Worm (Caenorhabditis elegans) whole organism, L4 larva: ENCODE results near the gene dot-1.2.

ENCODE experiments used
- D1046.2 ChIP-seq: fragments of 200-800 bp; sonication (Bioruptor generic); IDR thresholded peaks from 2 replicates; pipeline ENCODE4 v1.3.6; 2022; ENCODE audit warnings: missing genetic modification characterization, missing compliant biosample characterization
- F26F4.8 ChIP-seq: fragments of 200-800 bp; sonication (Bioruptor generic); conservative IDR thresholded peaks from 2 replicates; pipeline ENCODE4 v1.3.6; 2022; ENCODE audit warnings: missing genetic modification characterization, missing compliant biosample characterization
- F37D6.2 ChIP-seq: sonication (generic microtip); optimal IDR thresholded peaks from 2 replicates; lab custom pipeline; 2016; ENCODE audit warnings: mild to moderate bottlenecking, missing genetic modification characterization, missing compliant biosample characterization
- T20F7.1 ChIP-seq: fragments of 200-800 bp; sonication (Bioruptor generic); optimal IDR thresholded peaks from 2 replicates; lab custom pipeline; 2018; ENCODE audit warnings: mild to moderate bottlenecking, missing genetic modification characterization, missing compliant biosample characterization
- Y105C5A.15 ChIP-seq: fragments of 200-800 bp; sonication (Bioruptor generic); IDR thresholded peaks from 2 replicates; pipeline ENCODE4 v1.3.6; 2022; ENCODE audit warnings: missing genetic modification characterization, missing compliant biosample characterization
- aha-1 ChIP-seq: fragments of 150-350 bp; peaks from one replicate; lab custom pipeline; 2014; ENCODE audit warnings: missing biosample characterization, missing genetic modification characterization
- arid-1 ChIP-seq: fragments of 200-800 bp; sonication (Bioruptor generic); conservative IDR thresholded peaks from 2 replicates; pipeline ENCODE4 v1.3.6; 2022; ENCODE audit warnings: missing genetic modification reagents, missing genetic modification characterization, missing compliant biosample characterization
- ceh-44 ChIP-seq: fragments of 200-800 bp; sonication (Bioruptor generic); IDR thresholded peaks from 2 replicates; pipeline ENCODE4 v1.3.6; 2022; ENCODE audit warnings: missing genetic modification reagents, missing genetic modification characterization, missing compliant biosample characterization
- ceh-62 ChIP-seq: sonication (generic microtip); optimal IDR thresholded peaks from 2 replicates; lab custom pipeline; 2017; ENCODE audit warnings: missing biosample characterization, missing genetic modification characterization
- ctbp-1 ChIP-seq: fragments of 200-800 bp; sonication (Bioruptor generic); IDR thresholded peaks from 2 replicates; pipeline ENCODE4 v1.3.6; 2022; ENCODE audit warnings: missing genetic modification reagents, missing genetic modification characterization, missing compliant biosample characterization
- dpl-1 ChIP-seq: fragments of 150-350 bp; optimal IDR thresholded peaks from 2 replicates; lab custom pipeline; 2014; ENCODE audit warnings: missing biosample characterization, missing genetic modification reagents, missing genetic modification characterization
- duxl-1 ChIP-seq: sonication (generic microtip); optimal IDR thresholded peaks from 2 replicates; lab custom pipeline; 2016; ENCODE audit warnings: mild to moderate bottlenecking, missing genetic modification characterization, moderate library complexity, missing compliant biosample characterization; ENCODE audit not compliant: poor library complexity
- dve-1 ChIP-seq: sonication (generic microtip); optimal IDR thresholded peaks from 2 replicates; lab custom pipeline; 2017; ENCODE audit warnings: antibody characterized with exemption, mild to moderate bottlenecking, missing genetic modification characterization, missing compliant biosample characterization; ENCODE audit not compliant: insufficient read depth
- egl-43 ChIP-seq: fragments of 200-800 bp; sonication (Bioruptor generic); IDR thresholded peaks from 2 replicates; pipeline ENCODE4 v1.3.6; 2022; ENCODE audit warnings: missing genetic modification reagents, missing genetic modification characterization, missing compliant biosample characterization
- fkh-10 ChIP-seq: fragments of 150-350 bp; optimal IDR thresholded peaks from 2 replicates; lab custom pipeline; 2014; ENCODE audit warnings: missing biosample characterization, missing genetic modification reagents, missing genetic modification characterization
- hif-1 ChIP-seq, 2 experiments: sonication (generic microtip); optimal IDR thresholded peaks; 2 replicates each; lab custom pipeline; 2016 to 2017; ENCODE audit warnings: missing compliant biosample characterization in 2 of 2, missing genetic modification characterization in 2 of 2, missing genetic modification reagents in 2 of 2, missing genotype in 2 of 2, mild to moderate bottlenecking in 1 of 2
- lin-13 ChIP-seq: fragments of 150-350 bp; optimal IDR thresholded peaks from 2 replicates; lab custom pipeline; 2014; ENCODE audit warnings: missing biosample characterization, missing genetic modification reagents, missing genetic modification characterization
- lin-38 ChIP-seq: fragments of 200-800 bp; sonication (Bioruptor generic); IDR thresholded peaks from 2 replicates; pipeline ENCODE4 v1.3.6; 2022; ENCODE audit warnings: missing genetic modification reagents, missing genetic modification characterization, missing compliant biosample characterization
- lsy-2 ChIP-seq, 2 experiments: fragments of 150-350 bp in 1 of 2; sonication (generic microtip) in 1 of 2; optimal IDR thresholded peaks; 2 replicates each; lab custom pipeline; 2014 to 2017; ENCODE audit warnings: missing biosample characterization in 2 of 2, missing genetic modification characterization in 2 of 2
- nhr-10 ChIP-seq: fragments of 150-350 bp; optimal IDR thresholded peaks from 2 replicates; lab custom pipeline; 2014; ENCODE audit warnings: missing biosample characterization, missing genetic modification characterization
- nhr-111 ChIP-seq: fragments of 200-800 bp; sonication (Bioruptor generic); optimal IDR thresholded peaks from 2 replicates; lab custom pipeline; 2018; ENCODE audit warnings: mild to moderate bottlenecking, missing genetic modification characterization, missing compliant biosample characterization
- nhr-76 ChIP-seq: fragments of 150-350 bp; optimal IDR thresholded peaks from 2 replicates; lab custom pipeline; 2014; ENCODE audit warnings: missing biosample characterization, missing genetic modification characterization
- pha-4 ChIP-seq, 2 experiments: fragments of 150-350 bp in 1 of 2; fragments of 200-800 bp in 1 of 2; sonication (Bioruptor generic) in 1 of 2; IDR thresholded peaks in 1 of 2; optimal IDR thresholded peaks in 1 of 2; 2 replicates each; pipeline versions ENCODE4 v1.3.6 to Lab custom; 2014 to 2022; ENCODE audit warnings: missing genetic modification characterization in 2 of 2, missing genetic modification reagents in 2 of 2, missing biosample characterization in 1 of 2, missing compliant biosample characterization in 1 of 2
- pqm-1 ChIP-seq: sonication (generic microtip); optimal IDR thresholded peaks from 2 replicates; lab custom pipeline; 2017; ENCODE audit warnings: missing biosample characterization, missing genetic modification characterization
- saeg-2 ChIP-seq: fragments of 200-800 bp; sonication (Bioruptor generic); IDR thresholded peaks from 2 replicates; pipeline ENCODE4 v1.3.6; 2022; ENCODE audit warnings: missing genetic modification reagents, missing genetic modification characterization, missing compliant biosample characterization
- skn-1 ChIP-seq: fragments of 150-350 bp; optimal IDR thresholded peaks from 2 replicates; lab custom pipeline; 2014; ENCODE audit warnings: missing biosample characterization, missing genetic modification characterization
- spr-3 ChIP-seq: fragments of 200-800 bp; sonication (Bioruptor generic); optimal IDR thresholded peaks from 2 replicates; lab custom pipeline; 2018; ENCODE audit warnings: mild to moderate bottlenecking, missing genetic modification characterization, missing compliant biosample characterization
- tag-97 ChIP-seq: fragments of 200-800 bp; sonication (Bioruptor generic); IDR thresholded peaks from 2 replicates; pipeline ENCODE4 v1.3.6; 2022; ENCODE audit warnings: missing genetic modification characterization, missing compliant biosample characterization
- unc-39 ChIP-seq: sonication (generic microtip); optimal IDR thresholded peaks from 2 replicates; lab custom pipeline; 2017; ENCODE audit warnings: missing biosample characterization, missing genetic modification characterization
- unc-62 ChIP-seq, 3 experiments: fragments of 150-350 bp in 1 of 3; sonication (generic microtip); optimal IDR thresholded peaks in 2 of 3; peaks in 1 of 3; 1 replicate in 1 of 3; 2 replicates in 2 of 3; lab custom pipeline; 2014 to 2017; ENCODE audit warnings: missing biosample characterization in 3 of 3, missing genetic modification characterization in 3 of 3, missing genetic modification reagents in 3 of 3, missing genotype in 1 of 3
- zfp-2 ChIP-seq: sonication (generic microtip); optimal IDR thresholded peaks from 2 replicates; lab custom pipeline; 2016; ENCODE audit warnings: mild to moderate bottlenecking, missing genetic modification characterization, missing compliant biosample characterization

The dot-1.2 gene

ce11 chrX:11843363-11843762 lies 25.8 kb downstream of the dot-1.2 start, which contains the start of gene F54F7.2:
Gene F54F7.2, plus strand, starts transcription at chrX:11843663.
- TF ChIP-seq nhr-111 (GFP tag; lab: Kevin White, UChicago) = no peak
- TF ChIP-seq pqm-1 (tag; lab: Kevin White, UChicago) = no peak
- TF ChIP-seq F37D6.2 = no peak
- no peak for TF ChIP-seq ctbp-1 (GFP tag; lab: Robert Waterston, UW)
- no peak for TF ChIP-seq lsy-2 (tag; optimal IDR thresholded peaks at IDR 0.05; lab: Kevin White, UChicago)
- TF ChIP-seq F26F4.8 (GFP tag; lab: Robert Waterston, UW) = no peak
- TF ChIP-seq nhr-10 (tag; lab: Kevin White, UChicago) = no peak
- TF ChIP-seq dve-1 = no peak
- no peak for TF ChIP-seq nhr-76 (tag; lab: Kevin White, UChicago)
- no peak for TF ChIP-seq egl-43 (GFP tag; lab: Robert Waterston, UW)
- no peak for TF ChIP-seq lin-38 (GFP tag; lab: Robert Waterston, UW)
- no peak for TF ChIP-seq hif-1 (tag; optimal IDR thresholded peaks at IDR 0.05; lab: Kevin White, UChicago)
- TF ChIP-seq duxl-1 (tag; lab: Kevin White, UChicago) = no peak
- no peak for TF ChIP-seq skn-1 (tag; lab: Kevin White, UChicago)
- no peak for TF ChIP-seq ceh-44 (GFP tag; lab: Robert Waterston, UW)
- TF ChIP-seq arid-1 (GFP tag; lab: Robert Waterston, UW) = no peak
- no peak for TF ChIP-seq T20F7.1 (GFP tag; lab: Kevin White, UChicago)
- TF ChIP-seq dpl-1 = no peak

- TF ChIP-seq nhr-10 (tag; lab: Kevin White, UChicago) = no peak
- no peak for TF ChIP-seq lin-13 (GFP tag; lab: Kevin White, UChicago)
These were observed 31.8 kb downstream of the dot-1.2 start, which contains the start of gene taf-7.1 for ce11 chrX:11837378-11837777. Gene taf-7.1, minus strand, starts transcription at chrX:11837478.

ce11 chrX:11828661-11829060 lies 40.5 kb downstream of the dot-1.2 start:
- TF ChIP-seq saeg-2 (GFP tag; lab: Robert Waterston, UW) (no peak), unc-62 (GFP tag; optimal IDR thresholded peaks at IDR 0.05 in 1 of 2; lab: Kevin White, UChicago) (peak in 1 of 2 experiments; percentile 92), unc-62 (tag; optimal IDR thresholded peaks at IDR 0.05; lab: Kevin White, UChicago) (no peak)

- TF ChIP-seq unc-62 (GFP tag; optimal IDR thresholded peaks at IDR 0.05 in 1 of 2; lab: Kevin White, UChicago) (peak in 1 of 2 experiments; percentile 21), unc-62 (tag; optimal IDR thresholded peaks at IDR 0.05; lab: Kevin White, UChicago) (no peak), tag-97 (GFP tag; lab: Robert Waterston, UW) (no peak), aha-1 (tag; lab: Kevin White, UChicago) (peak; percentile 91)
These were observed 41.6 kb downstream of the dot-1.2 start for ce11 chrX:11827528-11827927.

ce11 chrX:11826892-11827291 lies 42.3 kb downstream of the dot-1.2 start:
- TF ChIP-seq ceh-62 (tag; lab: Kevin White, UChicago) (no peak), Y105C5A.15 (GFP tag; lab: Robert Waterston, UW) (no peak), lin-13 (GFP tag; lab: Kevin White, UChicago) (no peak), fkh-10 (peak; percentile 61), zfp-2 (no peak), dpl-1 (no peak), nhr-10 (tag; lab: Kevin White, UChicago) (no peak), aha-1 (tag; lab: Kevin White, UChicago) (peak; percentile 14), D1046.2 (GFP tag; lab: Robert Waterston, UW) (no peak), pha-4 (GFP tag; IDR thresholded peaks at IDR 0.05; lab: Robert Waterston, UW) (no peak), pha-4 (tag; optimal IDR thresholded peaks at IDR 0.05; lab: Kevin White, UChicago) (no peak), skn-1 (tag; lab: Kevin White, UChicago) (no peak), unc-39 (tag; lab: Kevin White, UChicago) (no peak), spr-3 (GFP tag; lab: Kevin White, UChicago) (no peak)
